Fruit fly (Drosophila melanogaster) whole organism, embryonic: Measurements from ENCODE around the gene nompC.

Source experiments
- ATbp ChIP-seq: fragments of 200-800 bp; sonication (Bioruptor generic); optimal IDR thresholded peaks from 2 replicates; lab custom pipeline; 2017; ENCODE audit warnings: missing biosample characterization, mild to moderate bottlenecking, missing genetic modification characterization, missing genetic modification reagents
- Abd-B ChIP-seq: fragments of 200-800 bp; sonication (Bioruptor generic); optimal IDR thresholded peaks from 2 replicates; lab custom pipeline; 2018; ENCODE audit warnings: missing biosample characterization, mild to moderate bottlenecking, missing genetic modification characterization, moderate library complexity
- B-H1 ChIP-seq: fragments of 200-800 bp; sonication (Bioruptor generic); IDR thresholded peaks from 3 replicates; pipeline ENCODE4 v1.3.6; 2022; ENCODE audit warnings: missing biosample characterization, missing genetic modification characterization
- CG10321 ChIP-seq: fragments of 200-800 bp; sonication (Bioruptor generic); IDR thresholded peaks from 2 replicates; pipeline ENCODE4 v1.3.6; 2022; ENCODE audit warnings: missing biosample characterization, missing genetic modification characterization
- CG11085 ChIP-seq: fragments of 200-800 bp; sonication (Bioruptor generic); IDR thresholded peaks from 2 replicates; pipeline ENCODE4 v1.3.6; 2022; ENCODE audit warnings: missing biosample characterization, missing genetic modification characterization
- CG12744 ChIP-seq: fragments of 200-800 bp; sonication (Bioruptor generic); optimal IDR thresholded peaks from 2 replicates; lab custom pipeline; 2016; ENCODE audit warnings: missing biosample characterization, missing genetic modification characterization
- CG13624 ChIP-seq: fragments of 200-800 bp; sonication (Bioruptor generic); optimal IDR thresholded peaks from 2 replicates; lab custom pipeline; 2016; ENCODE audit warnings: missing biosample characterization, missing genetic modification characterization
- CG13894 ChIP-seq: fragments of 200-800 bp; sonication (Bioruptor generic); optimal IDR thresholded peaks from 3 replicates; lab custom pipeline; 2018; ENCODE audit warnings: missing biosample characterization, mild to moderate bottlenecking, missing genetic modification characterization, moderate library complexity
- CG15696 ChIP-seq: fragments of 200-800 bp; sonication (Bioruptor generic); optimal IDR thresholded peaks from 2 replicates; lab custom pipeline; 2019; ENCODE audit warnings: missing biosample characterization, mild to moderate bottlenecking, missing genetic modification characterization, moderate library complexity
- CG17361 ChIP-seq: fragments of 200-800 bp; sonication (Bioruptor generic); IDR thresholded peaks from 3 replicates; pipeline ENCODE4 v1.3.6; 2022; ENCODE audit warnings: missing biosample characterization, missing genetic modification characterization
- CG17829 ChIP-seq: fragments of 200-800 bp; optimal IDR thresholded peaks from 2 replicates; lab custom pipeline; 2019; ENCODE audit warnings: missing biosample characterization, mild to moderate bottlenecking, missing genetic modification characterization, moderate library complexity
- CG1792 ChIP-seq: fragments of 200-800 bp; sonication (Bioruptor generic); optimal IDR thresholded peaks from 2 replicates; lab custom pipeline; 2016; ENCODE audit warnings: missing biosample characterization, missing genetic modification characterization
- CG18599 ChIP-seq: fragments of 200-800 bp; sonication (Bioruptor generic); optimal IDR thresholded peaks from 3 replicates; lab custom pipeline; 2017; ENCODE audit warnings: missing biosample characterization, missing genetic modification characterization, mild to moderate bottlenecking, moderate library complexity, missing genetic modification reagents
- CG18619 ChIP-seq: fragments of 200-800 bp; sonication (Bioruptor generic); optimal IDR thresholded peaks from 3 replicates; lab custom pipeline; 2017; ENCODE audit warnings: missing biosample characterization, mild to moderate bottlenecking, missing genetic modification characterization
- CG33213 ChIP-seq: fragments of 200-800 bp; sonication (Bioruptor generic); optimal IDR thresholded peaks from 3 replicates; lab custom pipeline; 2016; ENCODE audit warnings: missing biosample characterization, missing genetic modification characterization
- CG3847 ChIP-seq: fragments of 200-800 bp; sonication (Bioruptor generic); IDR thresholded peaks from 2 replicates; pipeline ENCODE4 v1.3.6; 2022; ENCODE audit warnings: missing biosample characterization, missing genetic modification characterization
- CG42726 ChIP-seq: fragments of 200-800 bp; sonication (Bioruptor generic); IDR thresholded peaks from 2 replicates; pipeline ENCODE4 v1.3.6; 2022; ENCODE audit warnings: missing biosample characterization, missing genetic modification characterization; ENCODE audit not compliant: partially characterized antibody
- CG4282 ChIP-seq: fragments of 200-800 bp; sonication (Bioruptor generic); optimal IDR thresholded peaks from 2 replicates; lab custom pipeline; 2016; ENCODE audit warnings: missing biosample characterization, missing genetic modification characterization
- CG4707 ChIP-seq: fragments of 200-800 bp; sonication (Bioruptor generic); optimal IDR thresholded peaks from 2 replicates; lab custom pipeline; 2018; ENCODE audit warnings: missing biosample characterization, mild to moderate bottlenecking, missing genetic modification characterization, moderate library complexity
- CG5245 ChIP-seq: fragments of 200-800 bp; sonication (Bioruptor generic); optimal IDR thresholded peaks from 3 replicates; lab custom pipeline; 2016; ENCODE audit warnings: missing biosample characterization, missing genetic modification characterization
- CG6854 ChIP-seq: fragments of 200-800 bp; sonication (Bioruptor generic); optimal IDR thresholded peaks from 3 replicates; lab custom pipeline; 2017; ENCODE audit warnings: missing biosample characterization, mild to moderate bottlenecking, missing genetic modification characterization
- CG8290 ChIP-seq, 3 experiments: fragments of 200-800 bp; sonication (Bioruptor generic); optimal IDR thresholded peaks; 2 replicates each; lab custom pipeline; 2016 to 2019; ENCODE audit warnings: missing biosample characterization in 3 of 3, missing genetic modification characterization in 3 of 3, mild to moderate bottlenecking in 2 of 3, moderate library complexity in 1 of 3
- CG8924 ChIP-seq: fragments of 200-800 bp; optimal IDR thresholded peaks from 3 replicates; lab custom pipeline; 2019; ENCODE audit warnings: missing biosample characterization, mild to moderate bottlenecking, missing genetic modification characterization, moderate library complexity
- Hr3 ChIP-seq: fragments of 200-800 bp; sonication (Bioruptor generic); optimal IDR thresholded peaks from 3 replicates; lab custom pipeline; 2016; ENCODE audit warnings: missing biosample characterization, missing genetic modification characterization
- Hr39 ChIP-seq: fragments of >200 bp; optimal IDR thresholded peaks from 2 replicates; lab custom pipeline; 2017
- MESR4 ChIP-seq: fragments of 200-800 bp; sonication (Bioruptor generic); optimal IDR thresholded peaks from 2 replicates; lab custom pipeline; 2018; ENCODE audit warnings: missing biosample characterization, mild to moderate bottlenecking, missing genetic modification characterization, moderate library complexity
- Mes4 ChIP-seq: fragments of 200-800 bp; sonication (Bioruptor generic); optimal IDR thresholded peaks from 2 replicates; lab custom pipeline; 2016; ENCODE audit warnings: missing biosample characterization, missing genetic modification characterization
- Sox100B ChIP-seq: fragments of 200-800 bp; sonication (Bioruptor generic); optimal IDR thresholded peaks from 3 replicates; lab custom pipeline; 2018; ENCODE audit warnings: missing biosample characterization, mild to moderate bottlenecking, missing genetic modification characterization
- YL-1 ChIP-seq: fragments of 200-800 bp; sonication (Bioruptor generic); optimal IDR thresholded peaks from 3 replicates; lab custom pipeline; 2017; ENCODE audit warnings: missing biosample characterization, mild to moderate bottlenecking, missing genetic modification characterization
- aop ChIP-seq: fragments of 200-800 bp; sonication (Bioruptor generic); IDR thresholded peaks from 2 replicates; pipeline ENCODE4 v1.3.6; 2022; ENCODE audit warnings: missing biosample characterization, missing genetic modification characterization
- bbx ChIP-seq: fragments of 200-800 bp; sonication (Bioruptor generic); IDR thresholded peaks from 2 replicates; pipeline ENCODE4 v1.3.6; 2022; ENCODE audit warnings: missing biosample characterization, missing genetic modification characterization; ENCODE audit not compliant: partially characterized antibody
- caup ChIP-seq: fragments of 200-800 bp; sonication (Bioruptor generic); optimal IDR thresholded peaks from 3 replicates; lab custom pipeline; 2017; ENCODE audit warnings: missing biosample characterization, mild to moderate bottlenecking, missing genetic modification characterization, moderate library complexity; ENCODE audit not compliant: severe bottlenecking
- chif ChIP-seq, 2 experiments: fragments of 200-800 bp; sonication (Bioruptor generic); optimal IDR thresholded peaks; 3 replicates each; lab custom pipeline; 2016; ENCODE audit warnings: missing biosample characterization in 2 of 2, missing genetic modification characterization in 2 of 2
- crc ChIP-seq: fragments of 200-800 bp; sonication (Bioruptor generic); optimal IDR thresholded peaks from 2 replicates; lab custom pipeline; 2016; ENCODE audit warnings: missing biosample characterization, missing genetic modification characterization
- dimm ChIP-seq: fragments of 200-800 bp; sonication (Bioruptor generic); IDR thresholded peaks from 2 replicates; pipeline ENCODE4 v1.3.6; 2022; ENCODE audit warnings: missing biosample characterization, missing genetic modification characterization
- emc ChIP-seq: fragments of 200-800 bp; sonication (Bioruptor generic); optimal IDR thresholded peaks from 2 replicates; lab custom pipeline; 2016; ENCODE audit warnings: missing biosample characterization, missing genetic modification characterization
- fd102C ChIP-seq: fragments of 200-800 bp; sonication (Bioruptor generic); optimal IDR thresholded peaks from 2 replicates; lab custom pipeline; 2018; ENCODE audit warnings: missing biosample characterization, mild to moderate bottlenecking, missing genetic modification characterization, moderate library complexity
- fd3F ChIP-seq: fragments of 200-800 bp; sonication (Bioruptor generic); optimal IDR thresholded peaks from 2 replicates; lab custom pipeline; 2018; ENCODE audit warnings: missing biosample characterization, mild to moderate bottlenecking, missing genetic modification characterization, moderate library complexity
- fru ChIP-seq: fragments of >200 bp; optimal IDR thresholded peaks from 2 replicates; lab custom pipeline; 2017
- ham ChIP-seq: fragments of 200-800 bp; sonication (Bioruptor generic); IDR thresholded peaks from 2 replicates; pipeline ENCODE4 v1.3.6; 2022; ENCODE audit warnings: missing biosample characterization, missing genetic modification characterization
- oc ChIP-seq: fragments of 200-800 bp; sonication (Bioruptor generic); optimal IDR thresholded peaks from 2 replicates; lab custom pipeline; 2018; ENCODE audit warnings: missing biosample characterization, mild to moderate bottlenecking, missing genetic modification characterization, moderate library complexity
- onecut ChIP-seq: fragments of 200-800 bp; sonication (Bioruptor generic); IDR thresholded peaks from 2 replicates; pipeline ENCODE4 v1.3.6; 2022; ENCODE audit warnings: missing biosample characterization, missing genetic modification characterization
- psq ChIP-seq: fragments of 200-800 bp; sonication (Bioruptor generic); optimal IDR thresholded peaks from 2 replicates; lab custom pipeline; 2017; ENCODE audit warnings: missing biosample characterization, missing genetic modification characterization
- row ChIP-seq: fragments of 200-800 bp; sonication (Bioruptor generic); IDR thresholded peaks from 3 replicates; pipeline ENCODE4 v1.3.6; 2022; ENCODE audit warnings: missing biosample characterization, missing genetic modification characterization
- sd ChIP-seq: fragments of 200-800 bp; sonication (Bioruptor generic); optimal IDR thresholded peaks from 3 replicates; lab custom pipeline; 2018; ENCODE audit warnings: missing biosample characterization, mild to moderate bottlenecking, missing genetic modification characterization, moderate library complexity
- sisA ChIP-seq: fragments of 200-800 bp; sonication (Bioruptor generic); IDR thresholded peaks from 2 replicates; pipeline ENCODE4 v1.3.6; 2022; ENCODE audit warnings: missing biosample characterization, missing genetic modification characterization
- sna ChIP-seq: fragments of 200-800 bp; sonication (Bioruptor generic); IDR thresholded peaks from 2 replicates; pipeline ENCODE4 v1.3.6; 2022; ENCODE audit warnings: missing biosample characterization, missing genetic modification characterization; ENCODE audit not compliant: partially characterized antibody
- sr ChIP-seq: fragments of 200-800 bp; sonication (Bioruptor generic); IDR thresholded peaks from 3 replicates; pipeline ENCODE4 v1.3.6; 2022; ENCODE audit warnings: missing biosample characterization, missing genetic modification characterization
- ttk ChIP-seq: fragments of 200-800 bp; sonication (Bioruptor generic); IDR thresholded peaks from 2 replicates; pipeline ENCODE4 v2.1.2; 2022; ENCODE audit warnings: missing biosample characterization, missing genetic modification characterization

nompC gene

dm6 chr2L:5324958-5325850, 20.8 kb upstream of the nompC start (continued):
- TF ChIP-seq bbx = peak; percentile 69
- no peak for TF ChIP-seq CG5245 (GFP tag; lab: Kevin White, UChicago)
- no peak for TF ChIP-seq fru
- no peak for TF ChIP-seq CG33213 (GFP tag; lab: Kevin White, UChicago)
- TF ChIP-seq onecut (GFP tag; lab: Robert Waterston, UW) = no peak
- peak; percentile 3 for TF ChIP-seq Abd-B (GFP tag; lab: Kevin White, UChicago)
- no peak for TF ChIP-seq oc (tag; lab: Kevin White, UChicago)
- no peak; the same call in 2 of the 3 replicates for TF ChIP-seq CG17361 (GFP tag; lab: Robert Waterston, UW)
- no peak for TF ChIP-seq CG4707 (GFP tag; lab: Kevin White, UChicago)
- TF ChIP-seq CG11085 (GFP tag; lab: Robert Waterston, UW) = peak; percentile 57; the same call in 1 of the 2 replicates
- peak; percentile 88 for TF ChIP-seq CG10321 (GFP tag; lab: Robert Waterston, UW)
- peak; percentile 59 for TF ChIP-seq row (GFP tag; lab: Robert Waterston, UW)
- no peak for TF ChIP-seq caup (GFP tag; lab: Kevin White, UChicago)
- peak; percentile 23 for TF ChIP-seq MESR4 (GFP tag; lab: Kevin White, UChicago)
- TF ChIP-seq sisA = peak; percentile 60
- peak; percentile 49 for TF ChIP-seq psq (GFP tag; lab: Kevin White, UChicago)
- no peak for TF ChIP-seq fd102C (GFP tag; lab: Kevin White, UChicago)
- no peak for TF ChIP-seq Hr39
- no peak for TF ChIP-seq CG8290 (GFP tag; optimal IDR thresholded peaks at IDR 0.05; lab: Kevin White, UChicago)
- TF ChIP-seq CG8290 (tag; optimal IDR thresholded peaks at IDR 0.05; lab: Kevin White, UChicago) = no peak
- no peak for TF ChIP-seq CG4282
- no peak for TF ChIP-seq Mes4 (GFP tag; lab: Kevin White, UChicago)
- peak; percentile 15 for TF ChIP-seq CG17829 (tag; lab: Kevin White, UChicago)
- no peak for TF ChIP-seq emc
- TF ChIP-seq chif (GFP tag; optimal IDR thresholded peaks at IDR 0.05; lab: Kevin White, UChicago) = peak in 1 of 2 experiments; percentile 10
- peak; percentile 74; the same call in 2 of the 3 replicates for TF ChIP-seq sr
- peak; percentile 85 for TF ChIP-seq YL-1
- peak; percentile 42; the same call in 1 of the 2 replicates for TF ChIP-seq CG42726
- TF ChIP-seq ATbp (GFP tag; lab: Kevin White, UChicago) = no peak
- no peak for TF ChIP-seq CG6854
- peak; percentile 70 for TF ChIP-seq sna (GFP tag; lab: Robert Waterston, UW)
- TF ChIP-seq CG3847 (GFP tag; lab: Robert Waterston, UW) = peak; percentile 56
- peak; percentile 13 for TF ChIP-seq CG18619 (GFP tag; lab: Kevin White, UChicago)
- no peak for TF ChIP-seq CG12744 (GFP tag; lab: Kevin White, UChicago)
- peak; percentile 68 for TF ChIP-seq ttk (GFP tag; lab: Robert Waterston, UW)
- peak; percentile 56 for TF ChIP-seq CG18599 (GFP tag; lab: Kevin White, UChicago)
- TF ChIP-seq aop (GFP tag; lab: Robert Waterston, UW) = 0 out of 2 replicates have a peak, but pooled peaks have one; percentile 56
- TF ChIP-seq Hr3 (GFP tag; lab: Kevin White, UChicago) = no peak
- TF ChIP-seq CG13624 (GFP tag; lab: Kevin White, UChicago) = no peak
- TF ChIP-seq CG15696 = no peak
- no peak for TF ChIP-seq dimm (GFP tag; lab: Robert Waterston, UW)
- no peak for TF ChIP-seq Sox100B
- no peak for TF ChIP-seq ham
- TF ChIP-seq sd (tag; lab: Kevin White, UChicago) = peak; percentile 68
- no peak for TF ChIP-seq crc
- no peak for TF ChIP-seq CG1792 (GFP tag; lab: Kevin White, UChicago)
- TF ChIP-seq CG13894 (tag; lab: Kevin White, UChicago) = no peak
- TF ChIP-seq CG8924 (tag; lab: Kevin White, UChicago) = peak; percentile 14
- TF ChIP-seq fd3F (GFP tag; lab: Kevin White, UChicago) = no peak
- peak; percentile 41; the same call in 2 of the 3 replicates for TF ChIP-seq B-H1
